Worm (Caenorhabditis elegans): ENCODE data around the gene pudl-2.

DNA sequence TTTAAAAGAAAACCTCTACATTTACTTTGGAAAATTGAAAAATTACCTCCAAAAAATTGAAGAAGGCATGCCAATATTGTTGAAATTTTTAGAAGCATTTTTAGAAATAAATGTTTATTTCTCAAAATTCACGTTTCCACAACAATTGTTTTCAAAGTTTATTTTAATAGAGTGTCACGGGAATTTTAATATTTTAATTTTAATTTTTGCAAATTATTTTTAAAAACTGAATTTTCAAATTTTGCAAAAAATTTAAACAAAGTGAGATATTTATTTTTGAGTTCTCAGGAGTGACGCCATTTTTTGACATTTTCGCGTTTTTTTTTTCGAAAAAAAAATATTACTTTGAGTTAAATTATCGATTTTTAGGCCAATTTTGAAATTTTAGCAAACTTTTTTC, 18.5 kb downstream of the pudl-2 start, which contains the start of gene Y54G2A.49:
- no peak for TF ChIP-seq F13H6.1 (tag; optimal IDR thresholded peaks at IDR 0.05)
- no peak for TF ChIP-seq ref-2 (tag; optimal IDR thresholded peaks at IDR 0.05)
- TF ChIP-seq T23F11.4 (GFP tag; optimal IDR thresholded peaks at IDR 0.05), result no peak
- no peak for TF ChIP-seq sox-2 (GFP tag; IDR thresholded peaks at IDR 0.05)
- TF ChIP-seq hlh-30 (tag; optimal IDR thresholded peaks at IDR 0.05; ENCODE audit: insufficient read depth), result no peak
- TF ChIP-seq hlh-15 (tag; optimal IDR thresholded peaks at IDR 0.05), result no peak
- TF ChIP-seq ceh-48 (tag; optimal IDR thresholded peaks at IDR 0.05), result no peak
- TF ChIP-seq dve-1 (tag; optimal IDR thresholded peaks at IDR 0.05), result no peak
- TF ChIP-seq ama-1 (optimal IDR thresholded peaks at IDR 0.05), result no peak

All from whole organism, late embryonic.